Worm (Caenorhabditis elegans): Measurements from ENCODE around the gene hse-5.
A peak's percentile ranks its signal among the peaks of the same experiment; 100 is the strongest.

Gene hse-5

DNA sequence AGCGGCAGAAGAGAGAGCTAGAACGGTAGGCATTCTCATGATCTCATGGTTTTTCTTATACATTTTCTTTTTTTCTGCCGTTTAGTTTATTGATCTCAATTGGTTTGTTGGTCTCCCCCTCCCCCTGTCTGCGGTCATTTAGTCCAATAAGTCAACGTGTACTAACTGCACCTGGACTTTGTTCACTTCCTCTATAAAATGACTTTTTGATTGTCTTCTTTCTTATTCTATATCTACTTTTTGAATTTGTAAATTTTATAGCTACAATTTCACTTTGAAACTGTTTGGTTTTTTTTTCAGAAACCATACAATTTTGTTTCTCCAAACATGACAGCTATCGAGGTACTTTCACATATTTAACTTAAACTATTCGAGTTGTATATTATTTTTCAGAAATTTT lies 22.5 kb downstream of the hse-5 start, which contains the start of gene ckb-2:
ckb-2 (plus strand) TSS at position 301 of the 400 bp plus-strand sequence.
- TF ChIP-seq unc-120 (tag; optimal IDR thresholded peaks at IDR 0.05; ENCODE audit: poor library complexity, severe bottlenecking) (no peak), elt-3 (tag; optimal IDR thresholded peaks at IDR 0.05) (no peak), hlh-1 (tag; optimal IDR thresholded peaks at IDR 0.05) (no peak), lsy-2 (tag; optimal IDR thresholded peaks at IDR 0.05) (no peak), snpc-4 (tag; optimal IDR thresholded peaks at IDR 0.05) (no peak), mep-1 (tag; optimal IDR thresholded peaks at IDR 0.05) (no peak), blmp-1 (tag; optimal IDR thresholded peaks at IDR 0.05) (no peak), zip-8 (tag; optimal IDR thresholded peaks at IDR 0.05) (no peak), drap-1 (GFP tag; optimal IDR thresholded peaks at IDR 0.05) (no peak), nhr-2 (tag; optimal IDR thresholded peaks at IDR 0.05) (no peak)

DNA sequence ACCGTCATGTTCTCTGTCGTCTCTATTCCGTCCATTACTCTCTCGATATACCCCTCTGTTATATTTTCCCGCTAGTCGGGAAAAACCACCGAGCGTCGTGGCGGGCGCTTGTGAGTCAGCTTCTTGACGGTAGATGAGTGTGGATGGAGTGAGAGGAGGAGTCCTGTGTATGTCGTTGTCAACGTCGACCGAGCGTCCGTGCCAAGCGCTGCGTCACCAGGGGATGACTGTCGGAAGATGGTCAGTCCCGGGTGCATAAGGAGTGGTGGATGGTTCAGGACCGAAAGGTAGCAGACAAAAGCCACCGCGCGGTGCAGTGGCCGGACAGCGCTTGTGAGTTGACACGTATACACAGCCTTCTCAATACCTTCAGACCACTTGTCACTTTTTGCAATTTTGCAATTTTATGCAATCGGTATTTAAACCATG lies 24.3 kb downstream of the hse-5 start:
- TF ChIP-seq drap-1 (GFP tag; optimal IDR thresholded peaks at IDR 0.05) (peak; percentile 68), M03D4.4 (tag; optimal IDR thresholded peaks at IDR 0.05) (peak; percentile 68), flh-1 (GFP tag; optimal IDR thresholded peaks at IDR 0.05) (peak; percentile 36), ham-2 (GFP tag; optimal IDR thresholded peaks at IDR 0.05) (peak; percentile 79), sem-2 (GFP tag; optimal IDR thresholded peaks at IDR 0.05) (peak; percentile 50), unc-120 (tag; optimal IDR thresholded peaks at IDR 0.05; ENCODE audit: poor library complexity, severe bottlenecking) (peak; percentile 73), ceh-83 (GFP tag; optimal IDR thresholded peaks at IDR 0.05) (peak; percentile 78), mls-2 (tag; optimal IDR thresholded peaks at IDR 0.05) (peak; percentile 88), lsy-2 (tag; optimal IDR thresholded peaks at IDR 0.05) (peak; percentile 7), sptf-1 (tag; optimal IDR thresholded peaks at IDR 0.05) (peak; percentile 80), lin-32 (GFP tag; optimal IDR thresholded peaks at IDR 0.05) (peak; percentile 32), cnd-1 (tag; optimal IDR thresholded peaks at IDR 0.05) (peak; percentile 73), bed-3 (GFP tag; optimal IDR thresholded peaks at IDR 0.05) (peak; percentile 43), ceh-43 (GFP tag; optimal IDR thresholded peaks at IDR 0.05) (peak; percentile 53)

DNA sequence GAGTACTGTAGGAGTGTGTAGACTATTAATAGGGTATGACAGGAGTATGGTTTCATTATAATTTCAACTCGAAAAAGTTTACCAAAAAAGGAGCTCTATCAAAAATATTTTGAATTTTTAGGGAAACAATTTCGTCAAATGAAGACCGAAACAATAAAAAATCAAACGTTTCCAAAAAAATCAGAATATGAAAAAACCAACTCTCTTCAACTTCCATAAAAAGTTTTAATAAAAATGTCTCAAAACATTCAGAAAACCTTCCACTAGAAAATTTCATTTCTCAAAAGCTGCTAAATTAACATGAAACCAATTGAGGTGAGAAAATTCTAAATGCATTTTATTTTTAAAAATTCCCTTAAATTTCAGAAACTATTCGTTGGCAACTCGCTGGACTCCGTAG lies 25.5 kb downstream of the hse-5 start, which contains the start of gene ckb-3:
ckb-3 (plus strand) TSS at position 301 of the 400 bp plus-strand sequence.
- no peak for TF ChIP-seq ceh-83 (GFP tag; optimal IDR thresholded peaks at IDR 0.05)
- no peak for TF ChIP-seq nhr-28 (tag; optimal IDR thresholded peaks at IDR 0.05)
- TF ChIP-seq ces-1 (GFP tag; optimal IDR thresholded peaks at IDR 0.05), result no peak
- TF ChIP-seq pha-4 (tag; optimal IDR thresholded peaks at IDR 0.05), result no peak
- TF ChIP-seq unc-62 (GFP tag; optimal IDR thresholded peaks at IDR 0.05), result no peak
- TF ChIP-seq tbx-8 (GFP tag; optimal IDR thresholded peaks at IDR 0.05), result no peak
- TF ChIP-seq sem-2 (GFP tag; optimal IDR thresholded peaks at IDR 0.05), result no peak
- no peak for TF ChIP-seq M03D4.4 (tag; optimal IDR thresholded peaks at IDR 0.05)

ce11 chrIII:4372894-4373293 lies 27.8 kb downstream of the hse-5 start:
- no peak for TF ChIP-seq ceh-39 (tag; optimal IDR thresholded peaks at IDR 0.05)
- no peak for TF ChIP-seq lsy-2 (tag; optimal IDR thresholded peaks at IDR 0.05)
- no peak for TF ChIP-seq mep-1 (tag; optimal IDR thresholded peaks at IDR 0.05)

- TF ChIP-seq nhr-237 (tag; optimal IDR thresholded peaks at IDR 0.05) (no peak), hlh-1 (tag; optimal IDR thresholded peaks at IDR 0.05) (no peak), ztf-11 (tag; optimal IDR thresholded peaks at IDR 0.05) (no peak), ham-2 (GFP tag; optimal IDR thresholded peaks at IDR 0.05) (no peak), snpc-4 (tag; optimal IDR thresholded peaks at IDR 0.05) (no peak), sptf-1 (tag; optimal IDR thresholded peaks at IDR 0.05) (no peak), unc-39 (tag; optimal IDR thresholded peaks at IDR 0.05) (no peak), lsy-2 (tag; optimal IDR thresholded peaks at IDR 0.05) (no peak), nhr-28 (tag; optimal IDR thresholded peaks at IDR 0.05) (no peak), unc-62 (GFP tag; optimal IDR thresholded peaks at IDR 0.05) (no peak)
Measured at ce11 chrIII:4374854-4375253, 29.7 kb downstream of the hse-5 start, which contains the start of gene pals-26. Gene pals-26, plus strand, starts transcription at chrIII:4375154.
